Worm (Caenorhabditis elegans) whole organism, L2 larva: ENCODE measurements around the gene clc-29.

ENCODE experiments used
- ceh-82 ChIP-seq: fragments of 150-350 bp; optimal IDR thresholded peaks from 2 replicates; lab custom pipeline; 2014; ENCODE audit warnings: missing biosample characterization, missing genetic modification characterization
- egl-27 ChIP-seq: sonication (generic microtip); optimal IDR thresholded peaks from 3 replicates; lab custom pipeline; 2017; ENCODE audit warnings: missing biosample characterization, missing genetic modification reagents, missing genetic modification characterization
- lin-39 ChIP-seq: fragments of 150-350 bp; optimal IDR thresholded peaks from 2 replicates; lab custom pipeline; 2014; ENCODE audit warnings: missing biosample characterization, missing genetic modification reagents, missing genetic modification characterization
- lsy-2 ChIP-seq, 2 experiments: fragments of 150-350 bp in 1 of 2; sonication (generic microtip) in 1 of 2; optimal IDR thresholded peaks; 2 replicates each; lab custom pipeline; 2014 to 2017; ENCODE audit warnings: missing biosample characterization in 2 of 2, missing genetic modification characterization in 2 of 2
- peb-1 ChIP-seq: fragments of 150-350 bp; optimal IDR thresholded peaks from 2 replicates; lab custom pipeline; 2014; ENCODE audit warnings: missing biosample characterization, missing genetic modification characterization

ce11 chrIII:8395685-8396084 lies 48.0 kb upstream of the clc-29 start, which contains the start of gene ZK353.3:
- no peak for TF ChIP-seq lin-39 (tag; lab: Kevin White, UChicago)
- TF ChIP-seq peb-1 (tag; lab: Kevin White, UChicago) = no peak
- no peak for TF ChIP-seq egl-27
- no peak for TF ChIP-seq ceh-82 (tag; lab: Kevin White, UChicago)
- TF ChIP-seq lsy-2 (tag; optimal IDR thresholded peaks at IDR 0.05; lab: Kevin White, UChicago) = no peak
